Fruit fly (Drosophila melanogaster): Measurements from ENCODE around the gene X11Lbeta.
A peak's percentile ranks its signal among the peaks of the same experiment; 100 is the strongest.

The X11Lbeta gene

DNA sequence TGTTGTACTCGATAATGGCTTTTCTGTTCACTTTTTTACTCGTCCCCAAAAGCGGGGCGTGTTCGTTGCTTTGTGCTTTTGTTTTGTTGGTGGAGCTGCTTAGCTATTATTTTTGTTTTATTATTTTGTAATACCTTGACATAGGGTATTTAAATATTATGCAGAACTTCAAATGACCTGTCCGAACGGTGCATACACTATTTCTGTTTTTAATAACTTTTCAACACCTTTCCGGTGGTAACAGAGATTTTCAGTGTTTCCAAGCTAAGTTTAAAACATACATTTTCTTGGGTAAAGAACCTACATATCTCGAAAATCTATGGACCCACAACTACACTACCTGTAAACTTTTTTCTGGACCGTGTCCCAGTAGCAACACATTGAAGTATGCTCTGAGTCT lies 40.1 kb upstream of the X11Lbeta start (continued):
- no peak for TF ChIP-seq CG5180 (GFP tag; optimal IDR thresholded peaks at IDR 0.05)
- peak; percentile 75 for TF ChIP-seq D19A (tag; optimal IDR thresholded peaks at IDR 0.05)
- TF ChIP-seq C15 (GFP tag; IDR thresholded peaks at IDR 0.05): 0 out of 3 replicates have a peak, but pooled peaks have one; percentile 32
- TF ChIP-seq ac (GFP tag; optimal IDR thresholded peaks at IDR 0.05): no peak
- TF ChIP-seq cg (GFP tag; optimal IDR thresholded peaks at IDR 0.05): no peak
- no peak for TF ChIP-seq CG18764 (GFP tag; optimal IDR thresholded peaks at IDR 0.05)
- TF ChIP-seq CG3838 (GFP tag; optimal IDR thresholded peaks at IDR 0.05): no peak
- no peak for TF ChIP-seq CG17829 (tag; optimal IDR thresholded peaks at IDR 0.05)
- no peak for TF ChIP-seq CG8765 (GFP tag; IDR thresholded peaks at IDR 0.05)
- TF ChIP-seq CG18476 (GFP tag; optimal IDR thresholded peaks at IDR 0.05): no peak
- 0 out of 2 replicates have a peak, but pooled peaks have one; percentile 7 for TF ChIP-seq CG11696 (GFP tag; IDR thresholded peaks at IDR 0.05)
- no peak for TF ChIP-seq Mad (GFP tag; optimal IDR thresholded peaks at IDR 0.05)
- TF ChIP-seq amos (GFP tag; IDR thresholded peaks at IDR 0.05; ENCODE audit: partially characterized antibody): no peak
- no peak for TF ChIP-seq fru (optimal IDR thresholded peaks at IDR 0.05)
- no peak for TF ChIP-seq Tbp (GFP tag; optimal IDR thresholded peaks at IDR 0.05)
- peak; percentile 58; the same call in 2 of the 3 replicates for TF ChIP-seq tgo (GFP tag; IDR thresholded peaks at IDR 0.05)
- TF ChIP-seq D19B (GFP tag; optimal IDR thresholded peaks at IDR 0.05): no peak
- no peak for TF ChIP-seq hb (GFP tag; IDR thresholded peaks at IDR 0.05; ENCODE audit: partially characterized antibody)
- peak; percentile 74; the same call in 2 of the 3 replicates for TF ChIP-seq dysf (GFP tag; IDR thresholded peaks at IDR 0.05)
- no peak for TF ChIP-seq ash1 (GFP tag; optimal IDR thresholded peaks at IDR 0.05)
- TF ChIP-seq CG12104 (GFP tag; optimal IDR thresholded peaks at IDR 0.05): no peak
- no peak for TF ChIP-seq pho (GFP tag; optimal IDR thresholded peaks at IDR 0.05)
- TF ChIP-seq crol (GFP tag; IDR thresholded peaks at IDR 0.05): no peak
- TF ChIP-seq wor (GFP tag; IDR thresholded peaks at IDR 0.05): no peak
- TF ChIP-seq CG11695 (GFP tag; IDR thresholded peaks at IDR 0.05): peak; percentile 57; the same call in 2 of the 3 replicates
- TF ChIP-seq zfh2 (GFP tag; optimal IDR thresholded peaks at IDR 0.05): peak; percentile 38
- TF ChIP-seq CG15514 (GFP tag; optimal IDR thresholded peaks at IDR 0.05): peak; percentile 33
- peak; percentile 15 for TF ChIP-seq Xbp1 (GFP tag; optimal IDR thresholded peaks at IDR 0.05)
- TF ChIP-seq unpg (GFP tag; optimal IDR thresholded peaks at IDR 0.05): peak; percentile 29
- TF ChIP-seq CG7786 (GFP tag; optimal IDR thresholded peaks at IDR 0.05): no peak
- no peak for TF ChIP-seq Atf-2 (GFP tag; optimal IDR thresholded peaks at IDR 0.05)
- TF ChIP-seq CG15269 (tag; optimal IDR thresholded peaks at IDR 0.05): peak; percentile 47
- TF ChIP-seq pnt (GFP tag; optimal IDR thresholded peaks at IDR 0.05): peak; percentile 25
- TF ChIP-seq rib (GFP tag; IDR thresholded peaks at IDR 0.05): no peak
- TF ChIP-seq tin (GFP tag; optimal IDR thresholded peaks at IDR 0.05): peak; percentile 2
- no peak for TF ChIP-seq CG15601 (tag; optimal IDR thresholded peaks at IDR 0.05)
- TF ChIP-seq CG6765 (GFP tag; optimal IDR thresholded peaks at IDR 0.05): no peak
- no peak for TF ChIP-seq Dfd (GFP tag; optimal IDR thresholded peaks at IDR 0.05)
- no peak for TF ChIP-seq gce (GFP tag; IDR thresholded peaks at IDR 0.05)
- TF ChIP-seq eve (GFP tag; optimal IDR thresholded peaks at IDR 0.05): no peak
- no peak for TF ChIP-seq CG2875 (GFP tag; optimal IDR thresholded peaks at IDR 0.05)
- TF ChIP-seq Usf (GFP tag; optimal IDR thresholded peaks at IDR 0.05): no peak
- no peak for TF ChIP-seq Hey (tag; optimal IDR thresholded peaks at IDR 0.05)
- no peak for TF ChIP-seq CG31224 (GFP tag; IDR thresholded peaks at IDR 0.05)
- TF ChIP-seq CG6689 (GFP tag; IDR thresholded peaks at IDR 0.05): no peak
- no peak for TF ChIP-seq Jarid2 (GFP tag; optimal IDR thresholded peaks at IDR 0.05)
- peak; percentile 23 for TF ChIP-seq CG30403 (GFP tag; optimal IDR thresholded peaks at IDR 0.05)
- no peak for TF ChIP-seq Lhr (GFP tag; optimal IDR thresholded peaks at IDR 0.05)
- no peak for TF ChIP-seq Neu2 (GFP tag; optimal IDR thresholded peaks at IDR 0.05; ENCODE audit: borderline replicate concordance)
- no peak for TF ChIP-seq ewg (GFP tag; optimal IDR thresholded peaks at IDR 0.05)
- no peak for TF ChIP-seq Gsc (GFP tag; IDR thresholded peaks at IDR 0.05)
- no peak for TF ChIP-seq Atf3 (GFP tag; optimal IDR thresholded peaks at IDR 0.05)
